Worm (Caenorhabditis elegans): ENCODE results near the gene C36B7.3.

- TF ChIP-seq sea-1 (GFP tag; conservative IDR thresholded peaks at IDR 0.05) (no peak), hnd-1 (tag; optimal IDR thresholded peaks at IDR 0.05) (no peak), flt-1 (GFP tag; IDR thresholded peaks at IDR 0.05) (no peak), ama-1 (optimal IDR thresholded peaks at IDR 0.05) (no peak), F13C5.2 (tag; optimal IDR thresholded peaks at IDR 0.05) (no peak), pes-1 (GFP tag; IDR thresholded peaks at IDR 0.05) (no peak), scrt-1 (GFP tag; IDR thresholded peaks at IDR 0.05) (no peak), aly-1 (tag; optimal IDR thresholded peaks at IDR 0.05) (no peak), ceh-36 (tag; optimal IDR thresholded peaks at IDR 0.05) (no peak), tra-4 (tag; optimal IDR thresholded peaks at IDR 0.05) (no peak), tbx-11 (GFP tag; IDR thresholded peaks at IDR 0.05) (no peak), ceh-13 (GFP tag; optimal IDR thresholded peaks at IDR 0.05) (no peak), B0310.2 (tag; optimal IDR thresholded peaks at IDR 0.05) (no peak), hmg-4 (GFP tag; optimal IDR thresholded peaks at IDR 0.05) (no peak)
Observed at ce11 chrX:7085912-7086311, 15.7 kb upstream of the C36B7.3 start, which contains the start of gene C36B7.4.
